Worm (Caenorhabditis elegans): ENCODE data around the gene pigt-1.

The pigt-1 gene

ce11 chrV:10965501-10965900, 6.9 kb upstream of the pigt-1 start, which contains the start of the genes ctf-4 and eef-1G (continued):
- TF ChIP-seq lin-26 (GFP tag; IDR thresholded peaks at IDR 0.05), result peak; percentile 55; the same call in 1 of the 2 replicates

ce11 chrV:10961448-10961870, 2.8 kb upstream of the pigt-1 start:
- TF ChIP-seq T26A5.8 (tag; optimal IDR thresholded peaks at IDR 0.05), result no peak
- peak; percentile 67 for TF ChIP-seq K12H6.12 (tag; optimal IDR thresholded peaks at IDR 0.05)
- no peak for TF ChIP-seq cebp-1 (GFP tag; IDR thresholded peaks at IDR 0.05)
- peak; percentile 66 for TF ChIP-seq cebp-1 (tag; optimal IDR thresholded peaks at IDR 0.05)
- TF ChIP-seq ceh-27 (GFP tag; optimal IDR thresholded peaks at IDR 0.05), result peak; percentile 67
- no peak for TF ChIP-seq B0261.1 (tag; optimal IDR thresholded peaks at IDR 0.05)
- 0 out of 2 replicates have a peak, but pooled peaks have one; percentile 12 for TF ChIP-seq madf-6 (GFP tag; IDR thresholded peaks at IDR 0.05)
- TF ChIP-seq ztf-3 (GFP tag; optimal IDR thresholded peaks at IDR 0.05), result peak; percentile 26
- TF ChIP-seq atf-7 (tag; optimal IDR thresholded peaks at IDR 0.05), result peak; percentile 48
- TF ChIP-seq zfh-2 (GFP tag; conservative IDR thresholded peaks at IDR 0.05), result peak; percentile 86
- TF ChIP-seq hlh-26 (GFP tag; conservative IDR thresholded peaks at IDR 0.05), result no peak
- peak; percentile 29; the same call in 1 of the 2 replicates for TF ChIP-seq mcd-1 (GFP tag; IDR thresholded peaks at IDR 0.05)
- peak; percentile 36; the same call in 1 of the 2 replicates for TF ChIP-seq B0336.3 (GFP tag; IDR thresholded peaks at IDR 0.05)
- TF ChIP-seq hsf-1 (GFP tag; IDR thresholded peaks at IDR 0.05), result 0 out of 2 replicates have a peak, but pooled peaks have one; percentile 15
- TF ChIP-seq ZK185.1 (tag; optimal IDR thresholded peaks at IDR 0.05; ENCODE audit: poor library complexity, severe bottlenecking), result peak; percentile 19
- TF ChIP-seq Y53G8AR.9 (GFP tag; conservative IDR thresholded peaks at IDR 0.05), result no peak
- no peak for TF ChIP-seq unc-130 (GFP tag; optimal IDR thresholded peaks at IDR 0.05)
- no peak for TF ChIP-seq bed-2 (GFP tag; IDR thresholded peaks at IDR 0.05)
- no peak for TF ChIP-seq ztf-22 (GFP tag; optimal IDR thresholded peaks at IDR 0.05)
- no peak for TF ChIP-seq nhr-120 (GFP tag; IDR thresholded peaks at IDR 0.05)
- TF ChIP-seq lin-26 (GFP tag; IDR thresholded peaks at IDR 0.05), result no peak
- no peak for TF ChIP-seq lag-1 (GFP tag; IDR thresholded peaks at IDR 0.05)
- TF ChIP-seq lin-40 (tag; optimal IDR thresholded peaks at IDR 0.05), result peak; percentile 34
- TF ChIP-seq lir-1 (GFP tag; conservative IDR thresholded peaks at IDR 0.05), result no peak
- TF ChIP-seq dox-1 (GFP tag; IDR thresholded peaks at IDR 0.05), result peak; percentile 44; the same call in 1 of the 2 replicates
- peak; percentile 52; the same call in 1 of the 2 replicates for TF ChIP-seq K11D2.4 (GFP tag; IDR thresholded peaks at IDR 0.05)
- peak; percentile 29; the same call in 1 of the 2 replicates for TF ChIP-seq nfyb-1 (GFP tag; IDR thresholded peaks at IDR 0.05)
- peak; percentile 38 for TF ChIP-seq attf-5 (GFP tag; optimal IDR thresholded peaks at IDR 0.05)
- TF ChIP-seq D2030.7 (GFP tag; IDR thresholded peaks at IDR 0.05), result no peak
- peak; percentile 56 for TF ChIP-seq F10E7.11 (tag; optimal IDR thresholded peaks at IDR 0.05)
- TF ChIP-seq sea-2 (GFP tag; IDR thresholded peaks at IDR 0.05), result no peak
- no peak for TF ChIP-seq F33H1.4 (GFP tag; IDR thresholded peaks at IDR 0.05)
- no peak for TF ChIP-seq snpc-4 (GFP tag; optimal IDR thresholded peaks at IDR 0.05)
- peak in 1 of 4 experiments; percentile 23 for TF ChIP-seq snpc-4 (tag; optimal IDR thresholded peaks at IDR 0.05)
- TF ChIP-seq pbrm-1 (GFP tag; IDR thresholded peaks at IDR 0.05), result peak; percentile 52; the same call in 1 of the 2 replicates
- no peak for TF ChIP-seq nfya-1 (tag; optimal IDR thresholded peaks at IDR 0.05; ENCODE audit: borderline replicate concordance, insufficient read depth)
- peak; percentile 7 for TF ChIP-seq nhr-80 (tag; optimal IDR thresholded peaks at IDR 0.05)
- peak; percentile 10 for TF ChIP-seq tbp1 (GFP tag; optimal IDR thresholded peaks at IDR 0.05)
- peak; percentile 53; the same call in 1 of the 2 replicates for TF ChIP-seq hmg-1.2 (GFP tag; IDR thresholded peaks at IDR 0.05)
- 0 out of 2 replicates have a peak, but pooled peaks have one; percentile 43 for TF ChIP-seq Y56A3A.18 (GFP tag; IDR thresholded peaks at IDR 0.05)
- TF ChIP-seq somi-1 (GFP tag; optimal IDR thresholded peaks at IDR 0.05), result peak; percentile 40
- peak; percentile 28 for TF ChIP-seq F52B5.7 (tag; optimal IDR thresholded peaks at IDR 0.05)
- TF ChIP-seq ekl-4 (GFP tag; IDR thresholded peaks at IDR 0.05), result 0 out of 2 replicates have a peak, but pooled peaks have one; percentile 39
- TF ChIP-seq madf-10 (tag; optimal IDR thresholded peaks at IDR 0.05), result peak; percentile 12
